Worm (Caenorhabditis elegans): Measurements from ENCODE around the gene C55A6.6.

DNA sequence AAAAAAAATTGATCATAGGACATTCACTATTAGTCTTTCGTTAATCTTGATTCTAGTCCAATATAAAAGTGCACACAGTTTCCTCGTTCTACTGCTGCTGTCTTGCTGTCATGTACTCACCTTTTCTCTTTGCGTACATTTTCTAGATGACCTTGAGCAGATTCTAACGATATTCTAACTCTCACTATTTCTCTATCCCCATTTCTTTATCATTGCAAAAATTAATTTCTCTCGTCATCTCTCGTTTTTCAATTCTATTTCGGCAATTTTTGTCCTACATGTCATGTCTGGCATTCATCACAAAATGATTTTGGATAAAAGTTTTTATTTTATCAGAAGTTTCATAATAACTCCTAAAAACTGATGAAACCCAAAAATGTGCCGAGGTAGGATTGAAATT lies 5.8 kb downstream of the C55A6.6 start, which contains the start of gene ttll-5:
- TF ChIP-seq him-1 (tag; optimal IDR thresholded peaks at IDR 0.05) (no peak), dao-5 (tag; optimal IDR thresholded peaks at IDR 0.05) (no peak)
